Worm (Caenorhabditis elegans): ENCODE measurements around the gene oig-2.

oig-2 gene

DNA sequence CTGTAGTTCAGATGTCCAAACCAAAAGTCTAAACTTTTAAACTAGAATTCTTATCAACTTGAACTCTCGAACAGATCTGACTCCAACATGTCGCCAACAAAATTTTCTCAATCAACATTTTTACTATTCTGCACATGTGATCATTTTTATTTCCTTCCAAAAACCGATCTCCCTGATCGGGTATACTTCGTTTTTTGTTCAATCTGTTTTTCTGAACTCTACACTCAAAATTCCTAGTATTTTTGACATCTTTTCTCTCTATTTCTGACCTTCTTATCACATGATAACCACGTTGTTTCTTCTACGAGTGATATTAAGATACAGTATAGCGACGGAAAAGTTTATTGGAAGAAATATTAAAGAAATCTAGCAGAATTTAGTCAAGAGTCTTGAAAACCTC, 1.7 kb downstream of the oig-2 start:
- TF ChIP-seq nhr-11 (tag; optimal IDR thresholded peaks at IDR 0.05) (no peak), nhr-48 (tag; optimal IDR thresholded peaks at IDR 0.05) (peak; percentile 49), lsy-2 (tag; optimal IDR thresholded peaks at IDR 0.05) (peak in 1 of 2 experiments; percentile 45), mxl-3 (GFP tag; optimal IDR thresholded peaks at IDR 0.05) (peak; percentile 84), dmd-6 (GFP tag; IDR thresholded peaks at IDR 0.05) (peak; percentile 74), hlh-30 (tag; optimal IDR thresholded peaks at IDR 0.05; ENCODE audit: insufficient read depth) (peak; percentile 74), arid-1 (GFP tag; conservative IDR thresholded peaks at IDR 0.05) (no peak), zip-2 (tag; optimal IDR thresholded peaks at IDR 0.05) (no peak), unc-62 (GFP tag; optimal IDR thresholded peaks at IDR 0.05 in 1 of 2) (peak in 1 of 2 experiments; percentile 91), unc-62 (tag; optimal IDR thresholded peaks at IDR 0.05) (no peak), snpc-1.2 (GFP tag; IDR thresholded peaks at IDR 0.05) (no peak), madf-9 (GFP tag; conservative IDR thresholded peaks at IDR 0.05) (no peak), nhr-28 (tag; optimal IDR thresholded peaks at IDR 0.05) (peak; percentile 93), pqm-1 (tag; optimal IDR thresholded peaks at IDR 0.05) (peak; percentile 12), mep-1 (tag; optimal IDR thresholded peaks at IDR 0.05) (peak; percentile 58), php-3 (GFP tag; IDR thresholded peaks at IDR 0.05) (0 out of 2 replicates have a peak, but pooled peaks have one; percentile 29), nhr-77 (tag; optimal IDR thresholded peaks at IDR 0.05) (peak; percentile 67), mdl-1 (tag; optimal IDR thresholded peaks at IDR 0.05) (peak in 1 of 2 experiments; percentile 63), dve-1 (tag; optimal IDR thresholded peaks at IDR 0.05; ENCODE audit: insufficient read depth) (peak; percentile 91), daf-16 (GFP tag; optimal IDR thresholded peaks at IDR 0.05) (no peak), daf-16 (tag; optimal IDR thresholded peaks at IDR 0.05) (peak; percentile 84), hlh-11 (tag; optimal IDR thresholded peaks at IDR 0.05) (peak; percentile 81)

DNA sequence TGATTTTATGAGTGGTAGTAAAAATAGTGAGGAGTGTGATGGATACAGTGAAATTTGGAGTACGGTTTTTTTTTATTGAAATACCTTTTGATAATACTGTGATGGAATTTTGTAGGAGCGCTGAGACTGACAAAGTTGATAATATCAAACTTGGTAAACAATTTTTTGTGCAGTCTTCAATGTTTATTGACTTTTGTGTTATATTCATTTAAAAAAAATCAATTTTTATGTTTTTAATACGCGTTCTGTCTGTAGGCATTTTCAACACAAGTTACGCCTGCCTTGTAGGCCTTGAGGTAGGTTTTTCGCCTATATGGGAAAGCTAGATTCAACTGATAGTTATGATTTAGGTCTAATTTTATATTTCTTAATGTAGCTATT, 3.1 kb downstream of the oig-2 start:
- no peak for TF ChIP-seq ceh-20 (GFP tag; IDR thresholded peaks at IDR 0.05)
- TF ChIP-seq daf-16 (GFP tag; optimal IDR thresholded peaks at IDR 0.05): no peak
- TF ChIP-seq daf-16 (tag; optimal IDR thresholded peaks at IDR 0.05): peak; percentile 67

DNA sequence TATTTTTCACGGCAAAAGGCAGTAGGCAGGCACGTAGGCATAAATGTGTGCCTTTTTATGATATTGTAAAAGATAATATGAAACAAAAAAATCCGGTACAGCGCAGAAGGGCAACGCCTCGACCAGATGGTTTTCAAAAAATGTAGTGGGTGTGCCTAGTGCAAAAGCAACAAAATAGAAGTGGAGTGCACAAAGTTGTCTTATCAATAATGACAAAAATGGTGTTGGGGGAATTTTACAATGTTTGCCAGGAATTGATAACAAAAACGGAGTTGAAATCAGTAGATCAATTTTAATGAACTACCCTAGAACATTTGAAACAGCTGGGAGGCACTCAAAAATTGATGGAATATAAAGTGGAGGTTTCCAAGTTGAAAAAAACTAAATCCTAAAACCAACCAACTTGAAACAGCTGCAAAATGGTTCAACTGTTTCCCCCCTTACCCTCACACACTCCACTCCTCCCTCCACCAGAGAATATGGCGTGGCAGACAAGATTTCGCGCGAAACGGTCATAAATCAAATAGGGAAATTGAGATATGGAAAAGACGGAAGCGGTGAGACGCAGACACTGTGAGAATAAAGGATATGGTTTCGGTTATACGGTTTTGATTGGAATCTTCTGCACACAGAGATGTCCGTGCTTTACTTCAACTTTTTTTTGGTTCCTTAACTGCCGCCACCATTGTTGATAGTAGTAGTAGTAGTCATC, 3.6 kb downstream of the oig-2 start:
- 0 out of 2 replicates have a peak, but pooled peaks have one; percentile 7 for TF ChIP-seq tra-1 (GFP tag; IDR thresholded peaks at IDR 0.05)
- TF ChIP-seq mxl-3 (GFP tag; optimal IDR thresholded peaks at IDR 0.05): peak; percentile 10
- no peak for TF ChIP-seq vab-7 (GFP tag; IDR thresholded peaks at IDR 0.05)
- no peak for TF ChIP-seq F49E8.2 (tag; optimal IDR thresholded peaks at IDR 0.05; ENCODE audit: borderline replicate concordance)
- peak; percentile 51 for TF ChIP-seq dve-1 (tag; optimal IDR thresholded peaks at IDR 0.05; ENCODE audit: insufficient read depth)
- peak; percentile 63 for TF ChIP-seq hlh-11 (tag; optimal IDR thresholded peaks at IDR 0.05)
- TF ChIP-seq ceh-28 (tag; optimal IDR thresholded peaks at IDR 0.05): no peak
- TF ChIP-seq dmd-6 (GFP tag; IDR thresholded peaks at IDR 0.05): peak; percentile 63
- no peak for TF ChIP-seq attf-4 (tag; optimal IDR thresholded peaks at IDR 0.05)
- TF ChIP-seq tag-97 (GFP tag; IDR thresholded peaks at IDR 0.05): no peak
- TF ChIP-seq nhr-28 (tag; optimal IDR thresholded peaks at IDR 0.05): peak; percentile 97
- no peak for TF ChIP-seq daf-16 (GFP tag; optimal IDR thresholded peaks at IDR 0.05)
- TF ChIP-seq daf-16 (tag; optimal IDR thresholded peaks at IDR 0.05): peak; percentile 68
- no peak for TF ChIP-seq mxl-2 (GFP tag; conservative IDR thresholded peaks at IDR 0.05)
- peak in 1 of 2 experiments; percentile 97 for TF ChIP-seq unc-62 (GFP tag; optimal IDR thresholded peaks at IDR 0.05 in 1 of 2)
- no peak for TF ChIP-seq unc-62 (tag; optimal IDR thresholded peaks at IDR 0.05)
- TF ChIP-seq aha-1 (tag): peak; percentile 88
- TF ChIP-seq pqm-1 (tag; optimal IDR thresholded peaks at IDR 0.05): peak; percentile 64
- peak; percentile 55 for TF ChIP-seq nhr-48 (tag; optimal IDR thresholded peaks at IDR 0.05)

DNA sequence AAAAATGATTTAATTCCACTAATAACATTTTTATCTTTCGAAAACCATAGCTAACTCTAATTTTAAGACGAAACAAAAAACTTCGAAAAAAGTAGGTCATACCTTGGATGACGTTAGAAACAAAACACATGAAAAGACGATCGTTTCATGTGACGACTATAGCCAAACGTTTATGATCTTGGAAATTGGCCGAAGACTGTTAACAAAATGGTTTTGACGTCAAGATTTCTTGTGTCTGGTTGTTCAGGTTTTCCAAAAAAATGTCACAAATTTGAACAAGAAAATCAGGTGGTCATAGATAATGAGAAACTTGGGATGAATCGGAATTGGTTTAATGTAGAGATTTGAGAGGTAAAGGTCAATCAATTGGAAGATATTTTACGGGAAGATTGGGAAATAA, 4.7 kb downstream of the oig-2 start:
- TF ChIP-seq unc-62 (GFP tag; optimal IDR thresholded peaks at IDR 0.05 in 1 of 2) (no peak), unc-62 (tag; optimal IDR thresholded peaks at IDR 0.05) (no peak), hlh-30 (tag; optimal IDR thresholded peaks at IDR 0.05; ENCODE audit: insufficient read depth) (peak; percentile 60)

DNA sequence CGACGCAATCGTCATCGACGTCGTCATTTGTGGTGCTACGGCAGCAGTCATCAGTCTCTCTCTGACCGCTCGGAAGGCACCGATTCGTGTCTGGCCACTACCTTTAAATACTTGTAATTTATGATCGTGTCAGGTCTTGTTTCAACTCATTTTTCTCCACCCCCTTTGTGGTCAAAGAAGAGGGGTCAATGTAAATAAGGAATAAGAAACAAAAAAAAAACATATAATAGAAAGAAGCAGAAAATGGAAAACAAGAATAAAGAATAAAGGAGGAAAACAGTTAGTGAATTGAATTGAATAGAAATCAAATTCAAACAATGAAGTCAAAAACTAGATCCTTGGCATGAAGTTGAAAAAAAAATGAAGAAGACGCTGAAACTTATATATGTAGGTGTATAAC, 7.2 kb downstream of the oig-2 start, which contains the start of gene Y38F1A.8:
Gene Y38F1A.8, minus strand, starts transcription at position 101 of the 400 bp plus-strand sequence.
- TF ChIP-seq aha-1 (tag): no peak
- TF ChIP-seq R02D3.7 (tag; optimal IDR thresholded peaks at IDR 0.05): no peak
- TF ChIP-seq attf-4 (tag; optimal IDR thresholded peaks at IDR 0.05): no peak
- no peak for TF ChIP-seq skn-1 (tag; optimal IDR thresholded peaks at IDR 0.05)
- no peak for TF ChIP-seq fos-1 (tag; optimal IDR thresholded peaks at IDR 0.05)
- TF ChIP-seq zag-1 (tag; optimal IDR thresholded peaks at IDR 0.05): no peak
- no peak for TF ChIP-seq nhr-6 (tag; optimal IDR thresholded peaks at IDR 0.05)
- TF ChIP-seq daf-8 (GFP tag; IDR thresholded peaks at IDR 0.05): no peak
- TF ChIP-seq snpc-1.2 (GFP tag; IDR thresholded peaks at IDR 0.05): no peak
- TF ChIP-seq ZK337.2 (GFP tag; IDR thresholded peaks at IDR 0.05): no peak
- no peak for TF ChIP-seq nhr-25 (tag; optimal IDR thresholded peaks at IDR 0.05; ENCODE audit: borderline replicate concordance, insufficient read depth)
- no peak for TF ChIP-seq duxl-1 (tag; optimal IDR thresholded peaks at IDR 0.05; ENCODE audit: poor library complexity)

Measured in whole organism, L4 larva.